Worm (Caenorhabditis elegans) whole organism, young adult: ENCODE results near the gene ver-1.

ENCODE experiments used
- B0336.3 ChIP-seq: fragments of 200-800 bp; sonication (Bioruptor generic); IDR thresholded peaks from 2 replicates; pipeline ENCODE4 v1.3.6; 2022; ENCODE audit warnings: missing genetic modification characterization, missing compliant biosample characterization
- C06A6.2 ChIP-seq: fragments of 200-800 bp; sonication (Bioruptor generic); conservative IDR thresholded peaks from 2 replicates; pipeline ENCODE4 v1.3.6; 2022; ENCODE audit warnings: missing genetic modification characterization, missing compliant biosample characterization
- Y53F4B.3 ChIP-seq: fragments of 200-800 bp; sonication (Bioruptor generic); IDR thresholded peaks from 2 replicates; pipeline ENCODE4 v1.3.6; 2022; ENCODE audit warnings: missing genetic modification reagents, missing genetic modification characterization, missing compliant biosample characterization
- Y67H2A.10 ChIP-seq: fragments of 200-800 bp; sonication (Bioruptor generic); conservative IDR thresholded peaks from 2 replicates; pipeline ENCODE4 v1.3.6; 2022; ENCODE audit warnings: missing genetic modification reagents, missing genetic modification characterization, missing compliant biosample characterization
- Y79H2A.3 ChIP-seq: fragments of 200-800 bp; sonication (Bioruptor generic); conservative IDR thresholded peaks from 2 replicates; pipeline ENCODE4 v1.3.6; 2022; ENCODE audit warnings: missing genetic modification reagents, missing genetic modification characterization, missing compliant biosample characterization
- akir-1 ChIP-seq: fragments of 200-800 bp; sonication (Bioruptor generic); optimal IDR thresholded peaks from 2 replicates; lab custom pipeline; 2018; ENCODE audit warnings: mild to moderate bottlenecking, missing genetic modification characterization, moderate library complexity, missing compliant biosample characterization
- atf-7 ChIP-seq: sonication (generic microtip); optimal IDR thresholded peaks from 2 replicates; lab custom pipeline; 2017; ENCODE audit warnings: mild to moderate bottlenecking, missing genetic modification characterization, missing compliant biosample characterization
- attf-3 ChIP-seq: fragments of 200-800 bp; sonication (Bioruptor generic); conservative IDR thresholded peaks from 2 replicates; pipeline ENCODE4 v1.3.6; 2022; ENCODE audit warnings: missing genetic modification reagents, missing genetic modification characterization, missing compliant biosample characterization
- attf-5 ChIP-seq: fragments of 200-800 bp; sonication (Bioruptor generic); optimal IDR thresholded peaks from 2 replicates; lab custom pipeline; 2018; ENCODE audit warnings: mild to moderate bottlenecking, missing genetic modification characterization, missing compliant biosample characterization
- bed-1 ChIP-seq: fragments of 200-800 bp; sonication (Bioruptor generic); IDR thresholded peaks from 2 replicates; pipeline ENCODE4 v1.3.6; 2022; ENCODE audit warnings: missing genetic modification reagents, missing genetic modification characterization, missing compliant biosample characterization
- cebp-2 ChIP-seq: fragments of 200-800 bp; sonication (Bioruptor generic); IDR thresholded peaks from 2 replicates; pipeline ENCODE4 v1.3.6; 2022; ENCODE audit warnings: missing genetic modification characterization, missing compliant biosample characterization
- ceh-27 ChIP-seq: fragments of 200-800 bp; sonication (Bioruptor generic); optimal IDR thresholded peaks from 2 replicates; lab custom pipeline; 2018; ENCODE audit warnings: mild to moderate bottlenecking, missing genetic modification characterization, moderate library complexity, missing compliant biosample characterization
- ceh-40 ChIP-seq: fragments of 200-800 bp; sonication (Bioruptor generic); IDR thresholded peaks from 2 replicates; pipeline ENCODE4 v1.3.6; 2022; ENCODE audit warnings: missing genetic modification characterization, missing compliant biosample characterization
- ceh-79 ChIP-seq: sonication (generic microtip); optimal IDR thresholded peaks from 2 replicates; lab custom pipeline; 2017; ENCODE audit warnings: mild to moderate bottlenecking, missing genetic modification characterization, missing compliant biosample characterization
- chd-7 ChIP-seq: sonication (generic microtip); optimal IDR thresholded peaks from 2 replicates; lab custom pipeline; 2016; ENCODE audit warnings: mild to moderate bottlenecking, missing genetic modification characterization, moderate library complexity, missing compliant biosample characterization
- dox-1 ChIP-seq: fragments of 200-800 bp; sonication (Bioruptor generic); IDR thresholded peaks from 2 replicates; pipeline ENCODE4 v1.3.6; 2022; ENCODE audit warnings: missing genetic modification reagents, missing genetic modification characterization, missing compliant biosample characterization
- dpl-1 ChIP-seq: fragments of 150-350 bp; optimal IDR thresholded peaks from 2 replicates; lab custom pipeline; 2014; ENCODE audit warnings: missing biosample characterization, missing genetic modification reagents, missing genetic modification characterization
- egl-44 ChIP-seq: fragments of 200-800 bp; sonication (Bioruptor generic); IDR thresholded peaks from 2 replicates; pipeline ENCODE4 v1.3.6; 2022; ENCODE audit warnings: missing genetic modification reagents, missing genetic modification characterization, missing compliant biosample characterization
- egrh-3 ChIP-seq: fragments of 200-800 bp; sonication (Bioruptor generic); IDR thresholded peaks from 2 replicates; pipeline ENCODE4 v1.3.6; 2022; ENCODE audit warnings: missing genetic modification reagents, missing genetic modification characterization, missing compliant biosample characterization
- fkh-3 ChIP-seq: sonication (generic microtip); optimal IDR thresholded peaks from 2 replicates; lab custom pipeline; 2016; ENCODE audit warnings: mild to moderate bottlenecking, missing genetic modification characterization, missing compliant biosample characterization
- hlh-12 ChIP-seq: sonication (generic microtip); optimal IDR thresholded peaks from 2 replicates; lab custom pipeline; 2016; ENCODE audit warnings: missing genetic modification characterization, missing compliant biosample characterization
- lag-1 ChIP-seq: fragments of 200-800 bp; sonication (Bioruptor generic); IDR thresholded peaks from 2 replicates; pipeline ENCODE4 v1.3.6; 2022; ENCODE audit warnings: missing genetic modification reagents, missing genetic modification characterization, missing compliant biosample characterization
- lin-35 ChIP-seq, 3 experiments: fragments of 150-350 bp in 2 of 3; sonication (generic microtip) in 1 of 3; optimal IDR thresholded peaks; 2 replicates each; lab custom pipeline; 2014 to 2018; ENCODE audit warnings: missing biosample characterization in 3 of 3, missing genetic modification characterization in 3 of 3, missing genetic modification reagents in 3 of 3
- lin-54 ChIP-seq: fragments of 200-800 bp; sonication (Bioruptor generic); optimal IDR thresholded peaks from 2 replicates; lab custom pipeline; 2018; ENCODE audit warnings: mild to moderate bottlenecking, missing genetic modification characterization, missing compliant biosample characterization
- lsy-27 ChIP-seq: sonication (generic microtip); optimal IDR thresholded peaks from 2 replicates; lab custom pipeline; 2017; ENCODE audit warnings: missing genetic modification characterization, mild to moderate bottlenecking, missing compliant biosample characterization, antibody characterized with exemption, missing genotype, borderline replicate concordance; ENCODE audit not compliant: insufficient read depth
- madf-10 ChIP-seq: sonication (generic microtip); optimal IDR thresholded peaks from 2 replicates; lab custom pipeline; 2016; ENCODE audit warnings: mild to moderate bottlenecking, missing genetic modification characterization, missing compliant biosample characterization
- madf-3 ChIP-seq: fragments of 200-800 bp; sonication (Bioruptor generic); IDR thresholded peaks from 2 replicates; pipeline ENCODE4 v1.3.6; 2022; ENCODE audit warnings: missing genetic modification reagents, missing genetic modification characterization, missing compliant biosample characterization
- nhr-80 ChIP-seq: sonication (generic microtip); optimal IDR thresholded peaks from 2 replicates; lab custom pipeline; 2016; ENCODE audit warnings: missing genetic modification characterization, missing compliant biosample characterization
- nhr-90 ChIP-seq: sonication (generic microtip); optimal IDR thresholded peaks from 2 replicates; lab custom pipeline; 2016; ENCODE audit warnings: missing genotype, mild to moderate bottlenecking, missing genetic modification characterization, missing compliant biosample characterization
- pha-4 ChIP-seq: fragments of 150-350 bp; sonication (generic microtip); optimal IDR thresholded peaks from 2 replicates; lab custom pipeline; 2014; ENCODE audit warnings: missing biosample characterization, missing genetic modification reagents, missing genetic modification characterization
- rec-8 ChIP-seq, 2 experiments: sonication (generic microtip); optimal IDR thresholded peaks; 2 replicates each; lab custom pipeline; 2016; ENCODE audit warnings: mild to moderate bottlenecking in 2 of 2, missing genetic modification characterization in 2 of 2, missing genetic modification reagents in 2 of 2, missing genotype in 2 of 2, missing biosample characterization in 1 of 2, missing compliant biosample characterization in 1 of 2, moderate library complexity in 1 of 2
- repo-1 ChIP-seq: sonication (generic microtip); optimal IDR thresholded peaks from 2 replicates; lab custom pipeline; 2017; ENCODE audit warnings: mild to moderate bottlenecking, missing genetic modification characterization, missing compliant biosample characterization
- somi-1 ChIP-seq: fragments of 200-800 bp; sonication (Bioruptor generic); optimal IDR thresholded peaks from 2 replicates; lab custom pipeline; 2018; ENCODE audit warnings: mild to moderate bottlenecking, missing genetic modification characterization, missing compliant biosample characterization
- tbp1 ChIP-seq: fragments of 200-800 bp; sonication (Bioruptor generic); optimal IDR thresholded peaks from 2 replicates; lab custom pipeline; 2018; ENCODE audit warnings: mild to moderate bottlenecking, missing genetic modification characterization, missing compliant biosample characterization
- zfh-2 ChIP-seq: fragments of 200-800 bp; sonication (Bioruptor generic); conservative IDR thresholded peaks from 2 replicates; pipeline ENCODE4 v1.3.6; 2022; ENCODE audit warnings: missing genetic modification reagents, missing genetic modification characterization, missing compliant biosample characterization

ver-1 gene

ce11 chrIII:143121-143520 is 13.5 kb upstream of the ver-1 start, which contains the start of gene fbxb-82:
Gene fbxb-82 (minus strand): TSS chrIII:143221.
- TF ChIP-seq tbp1 (no peak), akir-1 (no peak), repo-1 (tag; lab: Kevin White, UChicago) (no peak), lag-1 (no peak), ceh-79 (no peak), hlh-12 (no peak), lsy-27 (tag; lab: Kevin White, UChicago) (no peak), pha-4 (tag; lab: Kevin White, UChicago) (no peak), attf-3 (GFP tag; lab: Robert Waterston, UW) (no peak), dpl-1 (no peak), somi-1 (GFP tag; lab: Kevin White, UChicago) (no peak), lin-35 (GFP tag; optimal IDR thresholded peaks at IDR 0.05; lab: Kevin White, UChicago) (no peak), B0336.3 (GFP tag; lab: Robert Waterston, UW) (no peak), nhr-90 (tag; lab: Kevin White, UChicago) (no peak), egl-44 (no peak)

- TF ChIP-seq bed-1 = no peak
- TF ChIP-seq ceh-79 = no peak
- TF ChIP-seq egrh-3 (GFP tag; lab: Robert Waterston, UW) = no peak
- TF ChIP-seq ceh-40 = no peak
Measured at ce11 chrIII:145078-145477, 11.5 kb upstream of the ver-1 start, which contains the start of the genes T17A3.12 and fbxb-83. Gene T17A3.12 (minus strand): TSS chrIII:145178. Gene fbxb-83 (minus strand): TSS chrIII:145211.

ce11 chrIII:146369-146768 is 10.3 kb upstream of the ver-1 start, which contains the start of gene fbxb-84:
Gene fbxb-84 (minus strand): TSS chrIII:146469.
- TF ChIP-seq rec-8 (tag; optimal IDR thresholded peaks at IDR 0.05; lab: Kevin White, UChicago) (no peak), cebp-2 (GFP tag; lab: Robert Waterston, UW) (no peak), Y53F4B.3 (GFP tag; lab: Robert Waterston, UW) (no peak), zfh-2 (GFP tag; lab: Robert Waterston, UW) (no peak), atf-7 (tag; lab: Kevin White, UChicago) (no peak), madf-3 (GFP tag; lab: Robert Waterston, UW) (no peak), B0336.3 (GFP tag; lab: Robert Waterston, UW) (no peak), tbp1 (no peak), hlh-12 (no peak), Y67H2A.10 (GFP tag; lab: Robert Waterston, UW) (no peak), ceh-40 (no peak), lin-54 (GFP tag; lab: Kevin White, UChicago) (no peak), ceh-27 (GFP tag; lab: Kevin White, UChicago) (no peak), madf-10 (tag; lab: Kevin White, UChicago) (no peak), dox-1 (no peak), repo-1 (tag; lab: Kevin White, UChicago) (no peak)

ce11 chrIII:147570-148076 is 9.0 kb upstream of the ver-1 start, which contains the start of gene sqst-5:
Gene sqst-5 (minus strand): TSS chrIII:147620.
- TF ChIP-seq nhr-80 (tag; lab: Kevin White, UChicago) (peak; percentile 69), chd-7 (no peak), attf-5 (GFP tag; lab: Kevin White, UChicago) (no peak), C06A6.2 (GFP tag; lab: Robert Waterston, UW) (no peak), fkh-3 (tag; lab: Kevin White, UChicago) (no peak), Y79H2A.3 (GFP tag; lab: Robert Waterston, UW) (no peak), lin-54 (GFP tag; lab: Kevin White, UChicago) (no peak), atf-7 (tag; lab: Kevin White, UChicago) (no peak)
